Worm (Caenorhabditis elegans) whole organism, young adult: Measurements from ENCODE around the gene unc-33.

ENCODE experiments used
- B0336.3 ChIP-seq: fragments of 200-800 bp; sonication (Bioruptor generic); IDR thresholded peaks from 2 replicates; pipeline ENCODE4 v1.3.6; 2022; ENCODE audit warnings: missing genetic modification characterization, missing compliant biosample characterization
- C06A6.2 ChIP-seq: fragments of 200-800 bp; sonication (Bioruptor generic); conservative IDR thresholded peaks from 2 replicates; pipeline ENCODE4 v1.3.6; 2022; ENCODE audit warnings: missing genetic modification characterization, missing compliant biosample characterization
- C17E4.6 ChIP-seq: fragments of 200-800 bp; sonication (Bioruptor generic); IDR thresholded peaks from 2 replicates; pipeline ENCODE4 v1.3.6; 2022; ENCODE audit warnings: missing genetic modification reagents, missing genetic modification characterization, missing compliant biosample characterization
- D2030.7 ChIP-seq: fragments of 200-800 bp; sonication (Bioruptor generic); IDR thresholded peaks from 2 replicates; pipeline ENCODE4 v1.3.6; 2022; ENCODE audit warnings: missing genetic modification reagents, missing genetic modification characterization, missing compliant biosample characterization
- F23B12.7 ChIP-seq: sonication (generic microtip); optimal IDR thresholded peaks from 2 replicates; lab custom pipeline; 2017; ENCODE audit warnings: missing genetic modification characterization, mild to moderate bottlenecking, missing compliant biosample characterization, antibody characterized with exemption, moderate library complexity; ENCODE audit not compliant: insufficient read depth
- F33H1.4 ChIP-seq: fragments of 200-800 bp; sonication (Bioruptor generic); IDR thresholded peaks from 2 replicates; pipeline ENCODE4 v1.3.6; 2022; ENCODE audit warnings: missing genetic modification reagents, missing genetic modification characterization, missing compliant biosample characterization
- F37B4.10 ChIP-seq: fragments of 200-800 bp; sonication (Bioruptor generic); IDR thresholded peaks from 2 replicates; pipeline ENCODE4 v1.3.6; 2022; ENCODE audit warnings: missing genetic modification characterization, missing compliant biosample characterization
- K11D2.4 ChIP-seq: fragments of 200-800 bp; sonication (Bioruptor generic); IDR thresholded peaks from 2 replicates; pipeline ENCODE4 v1.3.6; 2022; ENCODE audit warnings: missing genetic modification reagents, missing genetic modification characterization, missing compliant biosample characterization
- T07F8.4 ChIP-seq: sonication (generic microtip); optimal IDR thresholded peaks from 2 replicates; lab custom pipeline; 2016; ENCODE audit warnings: mild to moderate bottlenecking, missing genetic modification characterization, moderate library complexity, missing compliant biosample characterization
- aptf-2 ChIP-seq: fragments of 200-800 bp; sonication (Bioruptor generic); conservative IDR thresholded peaks from 2 replicates; pipeline ENCODE4 v1.3.6; 2022; ENCODE audit warnings: missing genetic modification reagents, missing genetic modification characterization, missing compliant biosample characterization
- attf-6 ChIP-seq: fragments of 200-800 bp; sonication (Bioruptor generic); IDR thresholded peaks from 2 replicates; pipeline ENCODE4 v1.3.6; 2022; ENCODE audit warnings: missing genetic modification reagents, missing genetic modification characterization, missing compliant biosample characterization
- bed-1 ChIP-seq: fragments of 200-800 bp; sonication (Bioruptor generic); IDR thresholded peaks from 2 replicates; pipeline ENCODE4 v1.3.6; 2022; ENCODE audit warnings: missing genetic modification reagents, missing genetic modification characterization, missing compliant biosample characterization
- bed-2 ChIP-seq: fragments of 200-800 bp; sonication (Bioruptor generic); IDR thresholded peaks from 2 replicates; pipeline ENCODE4 v1.3.6; 2022; ENCODE audit warnings: missing genetic modification reagents, missing genetic modification characterization, missing compliant biosample characterization
- cebp-2 ChIP-seq: fragments of 200-800 bp; sonication (Bioruptor generic); IDR thresholded peaks from 2 replicates; pipeline ENCODE4 v1.3.6; 2022; ENCODE audit warnings: missing genetic modification characterization, missing compliant biosample characterization
- ceh-100 ChIP-seq: fragments of 200-800 bp; sonication (Bioruptor generic); IDR thresholded peaks from 2 replicates; pipeline ENCODE4 v1.3.6; 2022; ENCODE audit warnings: missing genetic modification reagents, missing genetic modification characterization, missing compliant biosample characterization
- ceh-58 ChIP-seq: fragments of 200-800 bp; sonication (Bioruptor generic); IDR thresholded peaks from 2 replicates; pipeline ENCODE4 v1.3.6; 2022; ENCODE audit warnings: missing genetic modification characterization, missing compliant biosample characterization
- ceh-79 ChIP-seq: sonication (generic microtip); optimal IDR thresholded peaks from 2 replicates; lab custom pipeline; 2017; ENCODE audit warnings: mild to moderate bottlenecking, missing genetic modification characterization, missing compliant biosample characterization
- ceh-91 ChIP-seq: fragments of 200-800 bp; sonication (Bioruptor generic); IDR thresholded peaks from 2 replicates; pipeline ENCODE4 v1.3.6; 2022; ENCODE audit warnings: missing genetic modification reagents, missing genetic modification characterization, missing compliant biosample characterization
- dox-1 ChIP-seq: fragments of 200-800 bp; sonication (Bioruptor generic); IDR thresholded peaks from 2 replicates; pipeline ENCODE4 v1.3.6; 2022; ENCODE audit warnings: missing genetic modification reagents, missing genetic modification characterization, missing compliant biosample characterization
- dpl-1 ChIP-seq: fragments of 150-350 bp; optimal IDR thresholded peaks from 2 replicates; lab custom pipeline; 2014; ENCODE audit warnings: missing biosample characterization, missing genetic modification reagents, missing genetic modification characterization
- egrh-3 ChIP-seq: fragments of 200-800 bp; sonication (Bioruptor generic); IDR thresholded peaks from 2 replicates; pipeline ENCODE4 v1.3.6; 2022; ENCODE audit warnings: missing genetic modification reagents, missing genetic modification characterization, missing compliant biosample characterization
- him-1 ChIP-seq: sonication (generic microtip); optimal IDR thresholded peaks from 2 replicates; lab custom pipeline; 2016; ENCODE audit warnings: missing genotype, missing genetic modification reagents, missing genetic modification characterization, missing compliant biosample characterization
- hlh-12 ChIP-seq: sonication (generic microtip); optimal IDR thresholded peaks from 2 replicates; lab custom pipeline; 2016; ENCODE audit warnings: missing genetic modification characterization, missing compliant biosample characterization
- hmg-1.2 ChIP-seq: fragments of 200-800 bp; sonication (Bioruptor generic); IDR thresholded peaks from 2 replicates; pipeline ENCODE4 v1.3.6; 2022; ENCODE audit warnings: missing genetic modification reagents, missing genetic modification characterization, missing compliant biosample characterization
- hrde-1 ChIP-seq: sonication (generic microtip); optimal IDR thresholded peaks from 2 replicates; lab custom pipeline; 2016; ENCODE audit warnings: missing genetic modification characterization, mild to moderate bottlenecking, missing compliant biosample characterization, moderate library complexity, missing genotype, missing genetic modification reagents, borderline replicate concordance
- lag-1 ChIP-seq: fragments of 200-800 bp; sonication (Bioruptor generic); IDR thresholded peaks from 2 replicates; pipeline ENCODE4 v1.3.6; 2022; ENCODE audit warnings: missing genetic modification reagents, missing genetic modification characterization, missing compliant biosample characterization
- let-526 ChIP-seq: fragments of 200-800 bp; sonication (Bioruptor generic); IDR thresholded peaks from 2 replicates; pipeline ENCODE4 v1.3.6; 2022; ENCODE audit warnings: missing genetic modification reagents, missing genetic modification characterization, missing compliant biosample characterization
- lin-26 ChIP-seq: fragments of 200-800 bp; sonication (Bioruptor generic); IDR thresholded peaks from 2 replicates; pipeline ENCODE4 v1.3.6; 2022; ENCODE audit warnings: missing genetic modification reagents, missing genetic modification characterization, missing compliant biosample characterization
- lin-40 ChIP-seq: sonication (generic microtip); optimal IDR thresholded peaks from 2 replicates; lab custom pipeline; 2016; ENCODE audit warnings: missing genetic modification characterization, mild to moderate bottlenecking, missing compliant biosample characterization, missing genotype, missing genetic modification reagents
- lir-1 ChIP-seq: fragments of 200-800 bp; sonication (Bioruptor generic); conservative IDR thresholded peaks from 2 replicates; pipeline ENCODE4 v1.3.6; 2022; ENCODE audit warnings: missing genetic modification reagents, missing genetic modification characterization, missing compliant biosample characterization
- lsl-1 ChIP-seq: fragments of 200-800 bp; sonication (Bioruptor generic); optimal IDR thresholded peaks from 2 replicates; lab custom pipeline; 2018; ENCODE audit warnings: mild to moderate bottlenecking, missing genetic modification characterization, moderate library complexity, missing compliant biosample characterization
- lsy-27 ChIP-seq: sonication (generic microtip); optimal IDR thresholded peaks from 2 replicates; lab custom pipeline; 2017; ENCODE audit warnings: missing genetic modification characterization, mild to moderate bottlenecking, missing compliant biosample characterization, antibody characterized with exemption, missing genotype, borderline replicate concordance; ENCODE audit not compliant: insufficient read depth
- madf-10 ChIP-seq: sonication (generic microtip); optimal IDR thresholded peaks from 2 replicates; lab custom pipeline; 2016; ENCODE audit warnings: mild to moderate bottlenecking, missing genetic modification characterization, missing compliant biosample characterization
- madf-3 ChIP-seq: fragments of 200-800 bp; sonication (Bioruptor generic); IDR thresholded peaks from 2 replicates; pipeline ENCODE4 v1.3.6; 2022; ENCODE audit warnings: missing genetic modification reagents, missing genetic modification characterization, missing compliant biosample characterization
- mes-4 ChIP-seq: sonication (generic microtip); optimal IDR thresholded peaks from 2 replicates; lab custom pipeline; 2016; ENCODE audit warnings: missing genotype, missing genetic modification characterization, missing compliant biosample characterization
- nfyb-1 ChIP-seq: fragments of 200-800 bp; sonication (Bioruptor generic); IDR thresholded peaks from 2 replicates; pipeline ENCODE4 v1.3.6; 2022; ENCODE audit warnings: missing genetic modification reagents, missing genetic modification characterization, missing compliant biosample characterization
- nhr-179 ChIP-seq: sonication (generic microtip); optimal IDR thresholded peaks from 2 replicates; lab custom pipeline; 2016; ENCODE audit warnings: mild to moderate bottlenecking, missing genetic modification characterization, missing compliant biosample characterization
- nhr-80 ChIP-seq: sonication (generic microtip); optimal IDR thresholded peaks from 2 replicates; lab custom pipeline; 2016; ENCODE audit warnings: missing genetic modification characterization, missing compliant biosample characterization
- nhr-90 ChIP-seq: sonication (generic microtip); optimal IDR thresholded peaks from 2 replicates; lab custom pipeline; 2016; ENCODE audit warnings: missing genotype, mild to moderate bottlenecking, missing genetic modification characterization, missing compliant biosample characterization
- pbrm-1 ChIP-seq: fragments of 200-800 bp; sonication (Bioruptor generic); IDR thresholded peaks from 2 replicates; pipeline ENCODE4 v1.3.6; 2022; ENCODE audit warnings: missing genetic modification reagents, missing genetic modification characterization, missing compliant biosample characterization
- sdz-38 ChIP-seq: sonication (generic microtip); optimal IDR thresholded peaks from 2 replicates; lab custom pipeline; 2016; ENCODE audit warnings: missing genotype, missing genetic modification characterization, missing compliant biosample characterization
- sea-2 ChIP-seq: fragments of 200-800 bp; sonication (Bioruptor generic); IDR thresholded peaks from 2 replicates; pipeline ENCODE4 v1.3.6; 2022; ENCODE audit warnings: missing genetic modification characterization, missing compliant biosample characterization
- snpc-1.1 ChIP-seq: sonication (generic microtip); optimal IDR thresholded peaks from 2 replicates; lab custom pipeline; 2017; ENCODE audit warnings: missing genetic modification characterization, mild to moderate bottlenecking, missing compliant biosample characterization, antibody characterized with exemption, moderate library complexity, missing genotype, missing genetic modification reagents; ENCODE audit not compliant: insufficient read depth
- snpc-1.3 ChIP-seq: sonication (generic microtip); optimal IDR thresholded peaks from 2 replicates; lab custom pipeline; 2017; ENCODE audit warnings: missing genetic modification characterization, mild to moderate bottlenecking, missing compliant biosample characterization, antibody characterized with exemption, moderate library complexity, missing genotype, missing genetic modification reagents; ENCODE audit not compliant: insufficient read depth
- zim-3 ChIP-seq: sonication (generic microtip); optimal IDR thresholded peaks from 2 replicates; lab custom pipeline; 2017; ENCODE audit warnings: mild to moderate bottlenecking, missing genetic modification characterization, moderate library complexity, missing compliant biosample characterization
- ztf-18 ChIP-seq: sonication (generic microtip); optimal IDR thresholded peaks from 2 replicates; lab custom pipeline; 2016; ENCODE audit warnings: missing genotype, mild to moderate bottlenecking, missing genetic modification characterization, missing compliant biosample characterization
- ztf-26 ChIP-seq: sonication (generic microtip); optimal IDR thresholded peaks from 2 replicates; lab custom pipeline; 2017; ENCODE audit warnings: missing genetic modification characterization, missing compliant biosample characterization
- ztf-6 ChIP-seq: fragments of 200-800 bp; sonication (Bioruptor generic); IDR thresholded peaks from 2 replicates; pipeline ENCODE4 v1.3.6; 2022; ENCODE audit warnings: missing genetic modification reagents, missing genetic modification characterization, missing compliant biosample characterization

Gene unc-33

DNA sequence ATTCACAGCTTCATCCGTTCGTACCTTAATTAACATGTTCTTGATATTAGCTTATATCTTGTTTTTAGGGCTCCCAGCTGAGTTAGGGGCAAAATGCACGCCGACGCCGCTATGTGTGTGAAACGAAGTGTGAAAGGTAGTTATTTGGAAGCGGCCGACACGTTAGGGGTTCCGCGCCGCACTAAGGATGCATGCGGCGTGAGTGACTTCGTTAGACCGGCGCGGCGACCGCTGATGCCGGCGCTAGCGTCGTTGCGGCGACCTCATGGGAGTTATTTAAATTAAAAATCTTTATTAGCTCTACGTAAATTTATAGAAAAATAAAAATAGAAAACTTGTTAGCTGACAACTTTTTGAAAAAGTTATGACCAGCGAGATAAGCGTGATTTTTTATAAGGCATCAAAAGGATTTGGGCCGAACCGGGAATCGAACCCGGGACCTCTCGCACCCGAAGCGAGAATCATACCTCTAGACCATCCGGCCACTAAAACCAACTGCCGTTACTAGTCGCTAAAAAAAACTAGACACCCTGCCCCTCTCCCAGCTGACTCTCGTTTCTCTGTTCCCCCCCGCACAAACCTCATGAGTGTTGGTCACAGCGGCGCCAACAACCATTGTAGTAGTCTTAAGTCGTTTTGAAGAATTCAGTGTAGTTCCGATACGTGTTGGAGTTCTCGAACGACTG lies 35.2 kb downstream of the unc-33 start (continued):
- TF ChIP-seq ceh-91 (GFP tag; lab: Robert Waterston, UW), result no peak
- TF ChIP-seq D2030.7 (GFP tag; lab: Robert Waterston, UW), result peak; percentile 57; the same call in 1 of the 2 replicates
- TF ChIP-seq nhr-80, result no peak
- no peak for TF ChIP-seq F33H1.4 (GFP tag; lab: Robert Waterston, UW)
- TF ChIP-seq nhr-179 (tag; lab: Kevin White, UChicago), result no peak
- TF ChIP-seq him-1 (tag; lab: Kevin White, UChicago), result peak; percentile 70
- peak; percentile 82 for TF ChIP-seq nfyb-1 (GFP tag; lab: Robert Waterston, UW)
- TF ChIP-seq ceh-79, result peak; percentile 0
- TF ChIP-seq sdz-38 (tag; lab: Kevin White, UChicago), result no peak
- TF ChIP-seq F23B12.7 (tag; lab: Kevin White, UChicago), result no peak
- TF ChIP-seq lsy-27, result no peak
- peak; percentile 7 for TF ChIP-seq snpc-1.3
- no peak for TF ChIP-seq aptf-2 (GFP tag; lab: Robert Waterston, UW)
- TF ChIP-seq lsl-1, result peak; percentile 31
- TF ChIP-seq mes-4, result peak; percentile 31
- TF ChIP-seq lin-40 (tag; lab: Kevin White, UChicago), result no peak
- TF ChIP-seq nhr-90, result peak; percentile 84
- no peak for TF ChIP-seq lag-1 (GFP tag; lab: Robert Waterston, UW)
- TF ChIP-seq snpc-1.1 (tag; lab: Kevin White, UChicago), result peak; percentile 28
- TF ChIP-seq attf-6, result no peak
- no peak for TF ChIP-seq madf-3 (GFP tag; lab: Robert Waterston, UW)
- peak; percentile 22; the same call in 1 of the 2 replicates for TF ChIP-seq ceh-100
- no peak for TF ChIP-seq ceh-58
- no peak for TF ChIP-seq B0336.3 (GFP tag; lab: Robert Waterston, UW)
- peak; percentile 71 for TF ChIP-seq T07F8.4 (tag; lab: Kevin White, UChicago)
- TF ChIP-seq K11D2.4, result 0 out of 2 replicates have a peak, but pooled peaks have one; percentile 46
- no peak for TF ChIP-seq C17E4.6 (GFP tag; lab: Robert Waterston, UW)
- TF ChIP-seq let-526 (GFP tag; lab: Robert Waterston, UW), result no peak
- peak; percentile 93 for TF ChIP-seq lin-26 (GFP tag; lab: Robert Waterston, UW)
- TF ChIP-seq sea-2 (GFP tag; lab: Robert Waterston, UW), result no peak
- TF ChIP-seq lir-1 (GFP tag; lab: Robert Waterston, UW), result no peak
- no peak for TF ChIP-seq ztf-6 (GFP tag; lab: Robert Waterston, UW)
- TF ChIP-seq ztf-18, result peak; percentile 51
- no peak for TF ChIP-seq dpl-1 (GFP tag; lab: Kevin White, UChicago)
- TF ChIP-seq cebp-2 (GFP tag; lab: Robert Waterston, UW), result no peak
- no peak for TF ChIP-seq bed-2 (GFP tag; lab: Robert Waterston, UW)
- no peak for TF ChIP-seq C06A6.2 (GFP tag; lab: Robert Waterston, UW)
- peak; percentile 47 for TF ChIP-seq ztf-26 (tag; lab: Kevin White, UChicago)
- no peak for TF ChIP-seq F37B4.10 (GFP tag; lab: Robert Waterston, UW)
- TF ChIP-seq hmg-1.2, result peak; percentile 73
- peak; percentile 78 for TF ChIP-seq dox-1 (GFP tag; lab: Robert Waterston, UW)
- peak; percentile 82 for TF ChIP-seq zim-3 (tag; lab: Kevin White, UChicago)
- 0 out of 2 replicates have a peak, but pooled peaks have one; percentile 25 for TF ChIP-seq pbrm-1 (GFP tag; lab: Robert Waterston, UW)
- TF ChIP-seq egrh-3 (GFP tag; lab: Robert Waterston, UW), result peak; percentile 21; the same call in 1 of the 2 replicates
- TF ChIP-seq madf-10 (tag; lab: Kevin White, UChicago), result peak; percentile 52
- peak; percentile 0 for TF ChIP-seq hlh-12 (tag; lab: Kevin White, UChicago)
- TF ChIP-seq hrde-1 (tag; lab: Kevin White, UChicago), result peak; percentile 65
- TF ChIP-seq bed-1 (GFP tag; lab: Robert Waterston, UW), result no peak
